Fruit fly (Drosophila melanogaster) whole organism, adult: Measurements from ENCODE around the gene CG31249.

ENCODE experiments used
- CG12768 ChIP-seq: fragments of 200-800 bp; sonication (Bioruptor generic); optimal IDR thresholded peaks from 2 replicates; lab custom pipeline; 2017; ENCODE audit warnings: missing biosample characterization, missing genetic modification characterization, mild to moderate bottlenecking, moderate library complexity, missing genetic modification reagents
- CG33017 ChIP-seq: fragments of 200-800 bp; sonication (Bioruptor generic); optimal IDR thresholded peaks from 2 replicates; lab custom pipeline; 2018; ENCODE audit warnings: missing biosample characterization, mild to moderate bottlenecking, missing genetic modification characterization, moderate library complexity
- CG5204 ChIP-seq: fragments of 200-800 bp; sonication (Bioruptor generic); optimal IDR thresholded peaks from 2 replicates; lab custom pipeline; 2016; ENCODE audit warnings: missing biosample characterization, missing genetic modification characterization
- CG7101 ChIP-seq: fragments of 200-800 bp; sonication (Bioruptor generic); optimal IDR thresholded peaks from 2 replicates; lab custom pipeline; 2018; ENCODE audit warnings: missing biosample characterization, mild to moderate bottlenecking, missing genetic modification characterization, moderate library complexity
- Crg-1 ChIP-seq: fragments of 200-800 bp; sonication (Bioruptor generic); optimal IDR thresholded peaks from 2 replicates; lab custom pipeline; 2016; ENCODE audit warnings: missing biosample characterization, missing genetic modification characterization
- cic ChIP-seq: fragments of 200-800 bp; sonication (Bioruptor generic); optimal IDR thresholded peaks from 2 replicates; lab custom pipeline; 2017; ENCODE audit warnings: missing biosample characterization, mild to moderate bottlenecking, missing genetic modification characterization, moderate library complexity
- cnc ChIP-seq, 2 experiments: fragments of >200 bp; optimal IDR thresholded peaks; 2 replicates each; lab custom pipeline; 2017
- kay ChIP-seq: fragments of 200-800 bp; sonication (Bioruptor generic); peaks from one replicate; lab custom pipeline; 2016; ENCODE audit warnings: missing biosample characterization, missing genetic modification characterization, borderline replicate concordance
- pad ChIP-seq: fragments of 200-800 bp; sonication (Bioruptor generic); optimal IDR thresholded peaks from 3 replicates; lab custom pipeline; 2017; ENCODE audit warnings: missing biosample characterization, missing genetic modification characterization, mild to moderate bottlenecking, moderate library complexity, missing genetic modification reagents

DNA sequence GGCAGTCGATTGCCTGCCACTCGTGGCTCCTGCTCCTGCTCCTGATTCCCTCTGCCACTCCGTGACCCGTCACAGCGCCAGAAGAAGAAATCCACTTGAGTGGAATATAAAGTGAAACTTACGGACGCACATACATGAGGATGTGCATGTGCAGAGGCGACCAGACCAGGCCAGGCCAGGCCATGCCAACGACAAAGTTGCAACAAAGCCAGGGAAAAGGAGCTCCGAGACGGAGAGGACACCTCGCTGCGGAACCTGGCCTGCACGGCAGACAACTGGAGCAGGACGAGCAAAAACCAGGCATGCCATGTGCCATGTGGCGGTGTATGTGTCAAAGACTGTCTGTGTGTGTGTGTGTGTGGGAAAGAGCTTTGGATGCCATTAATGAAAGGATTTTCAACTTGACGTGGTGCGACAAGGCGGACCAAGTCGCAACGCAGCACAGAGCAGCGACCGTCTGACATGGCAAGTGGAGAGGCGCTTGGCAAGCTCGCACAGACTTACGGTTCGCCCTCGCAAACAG lies 22.8 kb upstream of the CG31249 start:
- TF ChIP-seq CG5204 (no peak), CG7101 (tag; lab: Kevin White, UChicago) (no peak), kay (no peak), cnc (optimal IDR thresholded peaks at IDR 0.05; lab: Kevin White, UChicago) (no peak), pad (GFP tag; lab: Kevin White, UChicago) (no peak), CG12768 (no peak), Crg-1 (no peak), cic (GFP tag; lab: Kevin White, UChicago) (no peak), CG33017 (tag; lab: Kevin White, UChicago) (no peak)
